In the genomic region with DNA sequence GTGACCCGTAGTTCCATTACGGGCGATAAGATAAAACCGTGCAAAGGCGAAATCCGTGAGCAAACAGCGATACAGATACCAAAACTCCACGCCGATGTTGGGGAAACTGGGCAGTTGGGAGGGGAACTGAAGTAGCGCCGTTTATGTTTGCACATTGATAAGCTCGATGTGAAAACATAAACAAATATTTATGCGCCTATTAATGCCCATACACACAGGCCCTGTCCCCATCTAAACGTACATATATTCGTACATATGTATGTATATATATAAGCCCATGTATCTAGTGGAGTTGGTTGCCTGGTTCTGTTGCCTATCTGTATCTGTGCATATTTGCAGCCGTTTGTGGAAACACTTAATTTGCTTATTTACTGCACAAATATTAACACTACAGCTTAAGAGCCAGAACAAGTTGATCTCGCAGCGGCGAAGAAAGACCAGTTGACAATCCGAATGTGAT, we compare ENCODE assay signal across 4 fruit fly cellular contexts.
TF ChIP-seq lines count a peak whose summit lies in the region.

No protein-coding gene starts in this region.

TF ChIP-seq in whole organism, embryonic, 481 proteins besides CTCF, POLR2A, EP300 and RAD21 (continued from another document and continues in another):
- TF ChIP-seq ewg (GFP tag; optimal IDR thresholded peaks at IDR 0.05; lab: Kevin White, UChicago) (peak; percentile 37), gcm (GFP tag; optimal IDR thresholded peaks at IDR 0.05; lab: Kevin White, UChicago) (peak; percentile 80), ac (GFP tag; optimal IDR thresholded peaks at IDR 0.05; lab: Kevin White, UChicago) (peak; percentile 96), Hmr (GFP tag; optimal IDR thresholded peaks at IDR 0.05; lab: Kevin White, UChicago) (peak; percentile 82), Neu2 (GFP tag; optimal IDR thresholded peaks at IDR 0.05; lab: Kevin White, UChicago; ENCODE audit: borderline replicate concordance) (no peak), seq (GFP tag; IDR thresholded peaks at IDR 0.05; lab: Robert Waterston, UW) (peak; percentile 61; the same call in 1 of the 2 replicates), twi (tag; optimal IDR thresholded peaks at IDR 0.05; lab: Kevin White, UChicago) (peak; percentile 45), CG8944 (GFP tag; optimal IDR thresholded peaks at IDR 0.05; lab: Kevin White, UChicago) (peak; percentile 3), Dfd (GFP tag; optimal IDR thresholded peaks at IDR 0.05; lab: Kevin White, UChicago) (no peak), pros (GFP tag; optimal IDR thresholded peaks at IDR 0.05; lab: Kevin White, UChicago) (no peak), Doc3 (GFP tag; IDR thresholded peaks at IDR 0.05; lab: Robert Waterston, UW; ENCODE audit: partially characterized antibody) (no peak), slou (GFP tag; optimal IDR thresholded peaks at IDR 0.05; lab: Kevin White, UChicago) (peak; percentile 66), MTF-1 (GFP tag; optimal IDR thresholded peaks at IDR 0.05; lab: Kevin White, UChicago; ENCODE audit: borderline replicate concordance) (peak; percentile 90), CG10543 (GFP tag; optimal IDR thresholded peaks at IDR 0.05; lab: Kevin White, UChicago) (peak; percentile 81), Optix (GFP tag; IDR thresholded peaks at IDR 0.05; lab: Robert Waterston, UW) (no peak; the same call in 2 of the 3 replicates), eyg (GFP tag; optimal IDR thresholded peaks at IDR 0.05; lab: Kevin White, UChicago) (peak; percentile 26), CG34376 (GFP tag; optimal IDR thresholded peaks at IDR 0.05; lab: Kevin White, UChicago) (peak; percentile 54), Bdp1 (GFP tag; optimal IDR thresholded peaks at IDR 0.05; lab: Kevin White, UChicago) (peak; percentile 53), dati (GFP tag; IDR thresholded peaks at IDR 0.05; lab: Robert Waterston, UW) (peak; percentile 17; the same call in 1 of the 2 replicates), sens (GFP tag; lab: Kevin White, UChicago) (peak; percentile 95), jigr1 (GFP tag; IDR thresholded peaks at IDR 0.05; lab: Robert Waterston, UW) (no peak), CG10267 (tag; optimal IDR thresholded peaks at IDR 0.05; lab: Kevin White, UChicago) (peak; percentile 34), CHES-1-like (GFP tag; optimal IDR thresholded peaks at IDR 0.05; lab: Kevin White, UChicago) (peak; percentile 35), prd (optimal IDR thresholded peaks at IDR 0.05; lab: Kevin White, UChicago) (no peak), prd (GFP tag; IDR thresholded peaks at IDR 0.05; lab: Robert Waterston, UW) (peak; percentile 43; the same call in 2 of the 3 replicates), CG9932 (GFP tag; IDR thresholded peaks at IDR 0.05; lab: Robert Waterston, UW) (0 out of 2 replicates have a peak, but pooled peaks have one; percentile 8), CG34422 (GFP tag; IDR thresholded peaks at IDR 0.05; lab: Robert Waterston, UW) (peak; percentile 12; the same call in 1 of the 3 replicates), ham (GFP tag; IDR thresholded peaks at IDR 0.05; lab: Robert Waterston, UW) (peak; percentile 42; the same call in 1 of the 2 replicates), CG17361 (GFP tag; IDR thresholded peaks at IDR 0.05; lab: Robert Waterston, UW) (peak; percentile 70; the same call in 1 of the 3 replicates)

TF ChIP-seq in whole organism, prepupa, 60 proteins besides CTCF, POLR2A, EP300 and RAD21 (continued from another document and continues in another):
- TF ChIP-seq lz (GFP tag; optimal IDR thresholded peaks at IDR 0.05; lab: Kevin White, UChicago) (peak; percentile 27), fd85E (GFP tag; optimal IDR thresholded peaks at IDR 0.05; lab: Kevin White, UChicago) (peak; percentile 23), CG1621 (tag; optimal IDR thresholded peaks at IDR 0.05; lab: Kevin White, UChicago) (peak; percentile 88), ss (GFP tag; optimal IDR thresholded peaks at IDR 0.05; lab: Kevin White, UChicago) (peak; percentile 84 to 90), svp (GFP tag; lab: Kevin White, UChicago) (peak; percentile 84), Gug (GFP tag; IDR thresholded peaks at IDR 0.05; lab: Robert Waterston, UW) (peak; percentile 36), CG9139 (GFP tag; optimal IDR thresholded peaks at IDR 0.05; lab: Kevin White, UChicago) (peak; percentile 90), Eip78C (GFP tag; lab: Kevin White, UChicago) (peak; percentile 96), CG6854 (GFP tag; optimal IDR thresholded peaks at IDR 0.05; lab: Kevin White, UChicago) (peak; percentile 73), Sox14 (GFP tag; optimal IDR thresholded peaks at IDR 0.05; lab: Kevin White, UChicago) (peak; percentile 34), CG8119 (GFP tag; IDR thresholded peaks at IDR 0.05; lab: Robert Waterston, UW) (peak; percentile 49; the same call in 2 of the 3 replicates), salr (GFP tag; optimal IDR thresholded peaks at IDR 0.05; lab: Kevin White, UChicago) (peak; percentile 52 to 73), Ets96B (tag; optimal IDR thresholded peaks at IDR 0.05; lab: Kevin White, UChicago) (peak; percentile 61), CG15336 (GFP tag; IDR thresholded peaks at IDR 0.05; lab: Robert Waterston, UW) (no peak), Sox15 (GFP tag; optimal IDR thresholded peaks at IDR 0.05; lab: Kevin White, UChicago) (no peak), CG3919 (GFP tag; optimal IDR thresholded peaks at IDR 0.05; lab: Kevin White, UChicago) (peak; percentile 82), CG10631 (GFP tag; optimal IDR thresholded peaks at IDR 0.05; lab: Kevin White, UChicago) (peak; percentile 84), CG32006 (GFP tag; optimal IDR thresholded peaks at IDR 0.05; lab: Kevin White, UChicago) (peak; percentile 60), CG11762 (GFP tag; optimal IDR thresholded peaks at IDR 0.05; lab: Kevin White, UChicago; ENCODE audit: insufficient read depth) (peak; percentile 73), acj6 (GFP tag; optimal IDR thresholded peaks at IDR 0.05; lab: Kevin White, UChicago) (peak; percentile 69), Lpt (GFP tag; optimal IDR thresholded peaks at IDR 0.05; lab: Kevin White, UChicago) (peak; percentile 68), dsx (GFP tag; optimal IDR thresholded peaks at IDR 0.05; lab: Kevin White, UChicago; ENCODE audit: poor library complexity, severe bottlenecking) (peak; percentile 70), achi (GFP tag; optimal IDR thresholded peaks at IDR 0.05; lab: Kevin White, UChicago) (peak; percentile 69), CG8319 (GFP tag; optimal IDR thresholded peaks at IDR 0.05; lab: Kevin White, UChicago) (peak; percentile 47), Hr39 (GFP tag; optimal IDR thresholded peaks at IDR 0.05; lab: Kevin White, UChicago) (no peak), CG8632 (GFP tag; optimal IDR thresholded peaks at IDR 0.05; lab: Kevin White, UChicago) (peak; percentile 82), topi (GFP tag; optimal IDR thresholded peaks at IDR 0.05; lab: Kevin White, UChicago) (peak; percentile 71), Hr38 (GFP tag; optimal IDR thresholded peaks at IDR 0.05; lab: Kevin White, UChicago) (peak; percentile 28), CG4318 (GFP tag; optimal IDR thresholded peaks at IDR 0.05; lab: Kevin White, UChicago) (no peak), spab (GFP tag; optimal IDR thresholded peaks at IDR 0.05; lab: Kevin White, UChicago) (peak; percentile 82), Met (GFP tag; optimal IDR thresholded peaks at IDR 0.05; lab: Kevin White, UChicago) (peak; percentile 57), CG11294 (GFP tag; IDR thresholded peaks at IDR 0.05; lab: Robert Waterston, UW) (no peak)

TF ChIP-seq in whole organism, pupa, 21 proteins besides CTCF, POLR2A, EP300 and RAD21 (continued from another document):
- TF ChIP-seq Ets98B (GFP tag; IDR thresholded peaks at IDR 0.05; lab: Robert Waterston, UW) (0 out of 2 replicates have a peak, but pooled peaks have one; percentile 35), D1 (tag; optimal IDR thresholded peaks at IDR 0.05; lab: Kevin White, UChicago) (no peak)

TF ChIP-seq in whole organism, wandering third instar larva, 38 proteins besides CTCF, POLR2A, EP300 and RAD21 (continued from another document):
- peak; percentile 34 for TF ChIP-seq Hr83 (GFP tag; optimal IDR thresholded peaks at IDR 0.05; lab: Kevin White, UChicago; ENCODE audit: poor library complexity, severe bottlenecking)
- no peak for TF ChIP-seq Abd-B (GFP tag; optimal IDR thresholded peaks at IDR 0.05; lab: Kevin White, UChicago)
- TF ChIP-seq Dfd (GFP tag; optimal IDR thresholded peaks at IDR 0.05; lab: Kevin White, UChicago), result no peak
- no peak for TF ChIP-seq jim (GFP tag; optimal IDR thresholded peaks at IDR 0.05; lab: Kevin White, UChicago)
- no peak for TF ChIP-seq Dif (GFP tag; optimal IDR thresholded peaks at IDR 0.05; lab: Kevin White, UChicago; ENCODE audit: partially characterized antibody)
- TF ChIP-seq Hr78 (GFP tag; optimal IDR thresholded peaks at IDR 0.05; lab: Kevin White, UChicago), result no peak
- peak; percentile 10 for TF ChIP-seq CG32264 (GFP tag; optimal IDR thresholded peaks at IDR 0.05; lab: Kevin White, UChicago)
- TF ChIP-seq Sp1 (GFP tag; optimal IDR thresholded peaks at IDR 0.05; lab: Kevin White, UChicago), result peak; percentile 48
- peak; percentile 45 for TF ChIP-seq HLH106 (tag; optimal IDR thresholded peaks at IDR 0.05; lab: Kevin White, UChicago)
- TF ChIP-seq sv (GFP tag; optimal IDR thresholded peaks at IDR 0.05; lab: Kevin White, UChicago), result peak; percentile 46
- TF ChIP-seq tai (GFP tag; optimal IDR thresholded peaks at IDR 0.05; lab: Kevin White, UChicago), result peak; percentile 60
- peak; percentile 57 for TF ChIP-seq OdsH (GFP tag; optimal IDR thresholded peaks at IDR 0.05; lab: Kevin White, UChicago)
- TF ChIP-seq Rel (GFP tag; optimal IDR thresholded peaks at IDR 0.05; lab: Kevin White, UChicago), result no peak
- TF ChIP-seq Rel (tag; optimal IDR thresholded peaks at IDR 0.05; lab: Kevin White, UChicago), result peak; percentile 7
- TF ChIP-seq CrebA (GFP tag; optimal IDR thresholded peaks at IDR 0.05; lab: Kevin White, UChicago; ENCODE audit: borderline replicate concordance), result no peak
- peak; percentile 13 for TF ChIP-seq fru (GFP tag; optimal IDR thresholded peaks at IDR 0.05; lab: Kevin White, UChicago)
- TF ChIP-seq lola (GFP tag; optimal IDR thresholded peaks at IDR 0.05; lab: Kevin White, UChicago), result no peak
